Comparison of ENCODE assay signal across 1 fruit fly cellular context in genomic region chr3R:20633984-20634446, dm6.
TF ChIP-seq lines count a peak whose summit lies in the region.

No protein-coding gene starts in this region.

TF ChIP-seq in whole organism, embryonic, 481 proteins besides CTCF, POLR2A, EP300 and RAD21 (continued from another document):
- no peak for TF ChIP-seq CG12236 (GFP tag; optimal IDR thresholded peaks at IDR 0.05; lab: Kevin White, UChicago)
- TF ChIP-seq Doc3 (GFP tag; IDR thresholded peaks at IDR 0.05; lab: Robert Waterston, UW; ENCODE audit: partially characterized antibody): no peak
- 0 out of 3 replicates have a peak, but pooled peaks have one; percentile 29 for TF ChIP-seq Dbx (GFP tag; IDR thresholded peaks at IDR 0.05; lab: Robert Waterston, UW)
- peak; percentile 87 for TF ChIP-seq CG34422 (GFP tag; IDR thresholded peaks at IDR 0.05; lab: Robert Waterston, UW)
- peak; percentile 46; the same call in 1 of the 2 replicates for TF ChIP-seq HLH3B (GFP tag; IDR thresholded peaks at IDR 0.05; lab: Robert Waterston, UW)
- no peak for TF ChIP-seq CG18262 (tag; optimal IDR thresholded peaks at IDR 0.05; lab: Kevin White, UChicago)
- no peak for TF ChIP-seq gem (tag; optimal IDR thresholded peaks at IDR 0.05; lab: Kevin White, UChicago)
- no peak for TF ChIP-seq caup (GFP tag; optimal IDR thresholded peaks at IDR 0.05; lab: Kevin White, UChicago; ENCODE audit: severe bottlenecking)
- peak; percentile 53; the same call in 1 of the 2 replicates for TF ChIP-seq CG7372 (GFP tag; IDR thresholded peaks at IDR 0.05; lab: Robert Waterston, UW)
